Worm (Caenorhabditis elegans): ENCODE results near the gene ZC302.3.

- TF ChIP-seq zag-1 (tag; optimal IDR thresholded peaks at IDR 0.05), result no peak
- peak; percentile 72 for TF ChIP-seq nhr-11 (tag; optimal IDR thresholded peaks at IDR 0.05)
- no peak for TF ChIP-seq lsy-12 (tag; optimal IDR thresholded peaks at IDR 0.05)
- no peak for TF ChIP-seq unc-39 (tag; optimal IDR thresholded peaks at IDR 0.05)
- peak; percentile 89 for TF ChIP-seq lin-39 (tag; optimal IDR thresholded peaks at IDR 0.05)
- TF ChIP-seq ztf-4 (tag; optimal IDR thresholded peaks at IDR 0.05), result no peak
- no peak for TF ChIP-seq ceh-82 (tag; optimal IDR thresholded peaks at IDR 0.05)
- TF ChIP-seq aly-2 (tag; optimal IDR thresholded peaks at IDR 0.05), result no peak
- no peak for TF ChIP-seq ztf-11 (tag; optimal IDR thresholded peaks at IDR 0.05)
- TF ChIP-seq fkh-2 (tag; optimal IDR thresholded peaks at IDR 0.05), result no peak
- no peak for TF ChIP-seq snpc-4 (tag; optimal IDR thresholded peaks at IDR 0.05)
Measured at ce11 chrV:10727651-10728050, 13.6 kb downstream of the ZC302.3 start.

Measured in whole organism, L3 larva.